Worm (Caenorhabditis elegans) whole organism, L4 larva: Measurements from ENCODE around the gene mltn-13.
"Not testable (repeated sequence)": the region's sequence is repeated elsewhere in the genome, so short reads cannot be mapped to it uniquely, and the experiment has no call there.

Experiments
- F26F4.8 ChIP-seq: fragments of 200-800 bp; sonication (Bioruptor generic); conservative IDR thresholded peaks from 2 replicates; pipeline ENCODE4 v1.3.6; 2022; ENCODE audit warnings: missing genetic modification characterization, missing compliant biosample characterization
- F49E8.2 ChIP-seq: sonication (generic microtip); optimal IDR thresholded peaks from 2 replicates; lab custom pipeline; 2016; ENCODE audit warnings: missing compliant biosample characterization, mild to moderate bottlenecking, missing genetic modification characterization, borderline replicate concordance
- R02D3.7 ChIP-seq: fragments of 150-350 bp; sonication (generic microtip); optimal IDR thresholded peaks from 3 replicates; lab custom pipeline; 2014; ENCODE audit warnings: missing biosample characterization, missing genetic modification characterization
- ceh-32 ChIP-seq: sonication (generic microtip); optimal IDR thresholded peaks from 2 replicates; lab custom pipeline; 2016; ENCODE audit warnings: mild to moderate bottlenecking, missing genetic modification characterization, missing compliant biosample characterization; ENCODE audit not compliant: poor library complexity
- dpl-1 ChIP-seq: fragments of 150-350 bp; optimal IDR thresholded peaks from 2 replicates; lab custom pipeline; 2014; ENCODE audit warnings: missing biosample characterization, missing genetic modification reagents, missing genetic modification characterization
- lin-39 ChIP-seq: fragments of 150-350 bp; optimal IDR thresholded peaks from 2 replicates; lab custom pipeline; 2014; ENCODE audit warnings: missing biosample characterization, missing genetic modification reagents, missing genetic modification characterization
- lsy-2 ChIP-seq, 2 experiments: fragments of 150-350 bp in 1 of 2; sonication (generic microtip) in 1 of 2; optimal IDR thresholded peaks; 2 replicates each; lab custom pipeline; 2014 to 2017; ENCODE audit warnings: missing biosample characterization in 2 of 2, missing genetic modification characterization in 2 of 2
- nhr-10 ChIP-seq: fragments of 150-350 bp; optimal IDR thresholded peaks from 2 replicates; lab custom pipeline; 2014; ENCODE audit warnings: missing biosample characterization, missing genetic modification characterization
- nhr-28 ChIP-seq: fragments of 150-350 bp; optimal IDR thresholded peaks from 2 replicates; lab custom pipeline; 2014; ENCODE audit warnings: missing biosample characterization, missing genetic modification characterization
- nhr-77 ChIP-seq: fragments of 150-350 bp; optimal IDR thresholded peaks from 2 replicates; lab custom pipeline; 2014; ENCODE audit warnings: missing biosample characterization, missing genetic modification characterization
- pqm-1 ChIP-seq: sonication (generic microtip); optimal IDR thresholded peaks from 2 replicates; lab custom pipeline; 2017; ENCODE audit warnings: missing biosample characterization, missing genetic modification characterization
- saeg-2 ChIP-seq: fragments of 200-800 bp; sonication (Bioruptor generic); IDR thresholded peaks from 2 replicates; pipeline ENCODE4 v1.3.6; 2022; ENCODE audit warnings: missing genetic modification reagents, missing genetic modification characterization, missing compliant biosample characterization
- zip-11 ChIP-seq: fragments of 200-800 bp; sonication (Bioruptor generic); IDR thresholded peaks from 2 replicates; pipeline ENCODE4 v1.3.6; 2022; ENCODE audit warnings: missing genetic modification characterization, missing compliant biosample characterization

DNA sequence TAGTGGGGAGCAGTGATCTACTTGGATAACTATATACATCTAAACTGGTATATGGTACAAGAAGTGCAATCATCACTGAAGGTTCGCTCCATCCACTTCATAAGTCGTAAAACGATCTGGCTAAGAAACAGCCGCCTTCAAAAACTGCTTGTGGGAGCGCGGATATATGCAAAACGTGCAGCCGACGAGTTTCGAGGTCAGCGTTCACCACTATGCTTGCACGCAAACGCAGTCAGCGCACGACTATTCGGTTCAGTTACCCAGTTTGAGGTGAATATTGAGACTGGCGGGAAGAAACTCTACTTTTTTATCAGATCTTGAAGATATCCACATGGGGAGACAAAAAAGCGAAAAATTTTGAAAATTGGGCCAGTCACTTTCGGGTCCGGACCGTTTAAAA is 53.7 kb downstream of the mltn-13 start:
- TF ChIP-seq pqm-1; ceh-32 (tag; lab: Kevin White, UChicago); zip-11 (GFP tag; lab: Robert Waterston, UW); R02D3.7 (tag; lab: Kevin White, UChicago); dpl-1; nhr-28 (tag; lab: Kevin White, UChicago); saeg-2 (GFP tag; lab: Robert Waterston, UW); nhr-77 (tag; lab: Kevin White, UChicago); nhr-10 (tag; lab: Kevin White, UChicago); lin-39 (tag; lab: Kevin White, UChicago); lsy-2 (tag; optimal IDR thresholded peaks at IDR 0.05; lab: Kevin White, UChicago); F49E8.2 (tag; lab: Kevin White, UChicago); F26F4.8: not testable (repeated sequence)
